Fruit fly (Drosophila melanogaster) whole organism, adult: ENCODE results near the gene CG43401.

Source experiments
- CG11617 ChIP-seq: fragments of 200-800 bp; sonication (Bioruptor generic); optimal IDR thresholded peaks from 2 replicates; lab custom pipeline; 2017; ENCODE audit warnings: mild to moderate bottlenecking, missing biosample characterization, missing genetic modification reagents, missing genetic modification characterization
- CG12768 ChIP-seq: fragments of 200-800 bp; sonication (Bioruptor generic); optimal IDR thresholded peaks from 2 replicates; lab custom pipeline; 2017; ENCODE audit warnings: missing biosample characterization, missing genetic modification characterization, mild to moderate bottlenecking, moderate library complexity, missing genetic modification reagents
- CG14711 ChIP-seq: fragments of 200-800 bp; sonication (Bioruptor generic); optimal IDR thresholded peaks from 2 replicates; lab custom pipeline; 2018; ENCODE audit warnings: missing biosample characterization, mild to moderate bottlenecking, missing genetic modification characterization, moderate library complexity
- CG1620 ChIP-seq: fragments of 200-800 bp; sonication (Bioruptor generic); optimal IDR thresholded peaks from 2 replicates; lab custom pipeline; 2016; ENCODE audit warnings: missing biosample characterization, missing genetic modification characterization
- CG33017 ChIP-seq: fragments of 200-800 bp; sonication (Bioruptor generic); optimal IDR thresholded peaks from 2 replicates; lab custom pipeline; 2018; ENCODE audit warnings: missing biosample characterization, mild to moderate bottlenecking, missing genetic modification characterization, moderate library complexity
- CG5204 ChIP-seq: fragments of 200-800 bp; sonication (Bioruptor generic); optimal IDR thresholded peaks from 2 replicates; lab custom pipeline; 2016; ENCODE audit warnings: missing biosample characterization, missing genetic modification characterization
- CG7045 ChIP-seq: fragments of 200-800 bp; sonication (Bioruptor generic); optimal IDR thresholded peaks from 2 replicates; lab custom pipeline; 2017; ENCODE audit warnings: missing biosample characterization, mild to moderate bottlenecking, missing genetic modification characterization
- CG7101 ChIP-seq: fragments of 200-800 bp; sonication (Bioruptor generic); optimal IDR thresholded peaks from 2 replicates; lab custom pipeline; 2018; ENCODE audit warnings: missing biosample characterization, mild to moderate bottlenecking, missing genetic modification characterization, moderate library complexity
- Clk ChIP-seq: fragments of 200-800 bp; sonication (Bioruptor generic); optimal IDR thresholded peaks from 2 replicates; lab custom pipeline; 2017; ENCODE audit warnings: missing biosample characterization, missing genetic modification characterization
- Crg-1 ChIP-seq: fragments of 200-800 bp; sonication (Bioruptor generic); optimal IDR thresholded peaks from 2 replicates; lab custom pipeline; 2016; ENCODE audit warnings: missing biosample characterization, missing genetic modification characterization
- Hr96 ChIP-seq: fragments of 200-800 bp; sonication (Bioruptor generic); optimal IDR thresholded peaks from 2 replicates; lab custom pipeline; 2016; ENCODE audit warnings: missing biosample characterization, missing genetic modification characterization
- Mnt ChIP-seq: fragments of 200-800 bp; sonication (Bioruptor generic); optimal IDR thresholded peaks from 2 replicates; lab custom pipeline; 2016; ENCODE audit warnings: missing biosample characterization, mild to moderate bottlenecking, missing genetic modification characterization
- bab1 ChIP-seq: fragments of 200-800 bp; sonication (Bioruptor generic); optimal IDR thresholded peaks from 3 replicates; lab custom pipeline; 2019; ENCODE audit warnings: missing biosample characterization, mild to moderate bottlenecking, missing genetic modification characterization, moderate library complexity
- cic ChIP-seq: fragments of 200-800 bp; sonication (Bioruptor generic); optimal IDR thresholded peaks from 2 replicates; lab custom pipeline; 2017; ENCODE audit warnings: missing biosample characterization, mild to moderate bottlenecking, missing genetic modification characterization, moderate library complexity
- cnc ChIP-seq, 2 experiments: fragments of >200 bp; optimal IDR thresholded peaks; 2 replicates each; lab custom pipeline; 2017
- kay ChIP-seq: fragments of 200-800 bp; sonication (Bioruptor generic); peaks from one replicate; lab custom pipeline; 2016; ENCODE audit warnings: missing biosample characterization, missing genetic modification characterization, borderline replicate concordance
- ovo ChIP-seq: fragments of 200-800 bp; sonication (Bioruptor generic); optimal IDR thresholded peaks from 2 replicates; lab custom pipeline; 2016; ENCODE audit warnings: missing biosample characterization, missing genetic modification characterization
- pad ChIP-seq: fragments of 200-800 bp; sonication (Bioruptor generic); optimal IDR thresholded peaks from 3 replicates; lab custom pipeline; 2017; ENCODE audit warnings: missing biosample characterization, missing genetic modification characterization, mild to moderate bottlenecking, moderate library complexity, missing genetic modification reagents
- tj ChIP-seq: fragments of 200-800 bp; sonication (Bioruptor generic); optimal IDR thresholded peaks from 3 replicates; lab custom pipeline; 2017; ENCODE audit warnings: missing biosample characterization, mild to moderate bottlenecking, missing genetic modification characterization, moderate library complexity
- toe ChIP-seq: fragments of 200-800 bp; sonication (Bioruptor generic); optimal IDR thresholded peaks from 2 replicates; lab custom pipeline; 2016; ENCODE audit warnings: missing biosample characterization, missing genetic modification characterization

CG43401 gene

DNA sequence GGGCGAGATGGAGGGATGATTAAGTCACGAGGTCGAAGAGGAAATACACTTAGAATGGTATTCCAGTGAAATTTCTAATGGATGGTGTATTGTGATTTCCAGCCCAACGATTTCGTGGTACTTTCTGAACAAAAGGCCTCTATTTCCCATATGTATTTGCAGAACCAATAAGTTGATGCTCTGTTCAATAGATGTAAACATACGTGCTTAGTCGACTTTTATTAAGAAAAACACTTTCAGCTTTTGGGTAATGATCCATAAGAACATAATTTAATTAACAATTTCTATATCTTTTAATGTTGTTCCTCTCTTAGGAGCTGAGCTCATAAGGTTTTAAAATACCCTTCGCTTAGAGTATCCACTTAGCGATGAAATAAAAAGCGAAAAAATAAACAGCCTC is 22.7 kb upstream of the CG43401 start:
- TF ChIP-seq Clk (GFP tag; lab: Kevin White, UChicago): no peak
- TF ChIP-seq CG5204 (GFP tag; lab: Kevin White, UChicago): no peak
- TF ChIP-seq CG11617 (GFP tag; lab: Kevin White, UChicago): no peak
- no peak for TF ChIP-seq kay (GFP tag; lab: Kevin White, UChicago)

DNA sequence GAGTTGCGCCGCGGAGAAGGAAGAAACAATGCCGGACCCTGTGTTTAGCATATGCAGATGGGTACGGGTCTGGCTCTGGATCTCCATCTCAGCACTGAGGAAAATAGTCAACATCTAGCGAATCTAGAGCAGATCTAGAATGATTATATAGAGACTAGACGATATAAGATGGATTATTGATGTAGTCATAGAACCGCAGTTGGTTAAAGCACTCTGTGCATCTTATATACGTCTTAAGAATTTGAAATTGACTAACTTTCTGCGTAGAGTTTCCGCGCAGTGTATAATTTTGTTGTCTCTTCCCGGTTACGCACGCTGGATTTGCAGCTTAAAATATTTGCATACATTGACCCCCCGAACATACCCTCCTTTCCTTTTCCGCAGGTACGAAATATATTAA is 18.6 kb upstream of the CG43401 start:
- no peak for TF ChIP-seq CG7101 (tag; lab: Kevin White, UChicago)
- TF ChIP-seq Clk (GFP tag; lab: Kevin White, UChicago): no peak
- TF ChIP-seq bab1 (GFP tag; lab: Kevin White, UChicago): no peak
- no peak for TF ChIP-seq ovo (GFP tag; lab: Kevin White, UChicago)
- TF ChIP-seq CG33017 (tag; lab: Kevin White, UChicago): no peak
- no peak for TF ChIP-seq Mnt (GFP tag; lab: Kevin White, UChicago)
- no peak for TF ChIP-seq Hr96 (GFP tag; lab: Kevin White, UChicago)
- TF ChIP-seq CG12768: no peak
- TF ChIP-seq pad (GFP tag; lab: Kevin White, UChicago): no peak
- no peak for TF ChIP-seq CG14711 (tag; lab: Kevin White, UChicago)
- no peak for TF ChIP-seq CG7045 (GFP tag; lab: Kevin White, UChicago)

DNA sequence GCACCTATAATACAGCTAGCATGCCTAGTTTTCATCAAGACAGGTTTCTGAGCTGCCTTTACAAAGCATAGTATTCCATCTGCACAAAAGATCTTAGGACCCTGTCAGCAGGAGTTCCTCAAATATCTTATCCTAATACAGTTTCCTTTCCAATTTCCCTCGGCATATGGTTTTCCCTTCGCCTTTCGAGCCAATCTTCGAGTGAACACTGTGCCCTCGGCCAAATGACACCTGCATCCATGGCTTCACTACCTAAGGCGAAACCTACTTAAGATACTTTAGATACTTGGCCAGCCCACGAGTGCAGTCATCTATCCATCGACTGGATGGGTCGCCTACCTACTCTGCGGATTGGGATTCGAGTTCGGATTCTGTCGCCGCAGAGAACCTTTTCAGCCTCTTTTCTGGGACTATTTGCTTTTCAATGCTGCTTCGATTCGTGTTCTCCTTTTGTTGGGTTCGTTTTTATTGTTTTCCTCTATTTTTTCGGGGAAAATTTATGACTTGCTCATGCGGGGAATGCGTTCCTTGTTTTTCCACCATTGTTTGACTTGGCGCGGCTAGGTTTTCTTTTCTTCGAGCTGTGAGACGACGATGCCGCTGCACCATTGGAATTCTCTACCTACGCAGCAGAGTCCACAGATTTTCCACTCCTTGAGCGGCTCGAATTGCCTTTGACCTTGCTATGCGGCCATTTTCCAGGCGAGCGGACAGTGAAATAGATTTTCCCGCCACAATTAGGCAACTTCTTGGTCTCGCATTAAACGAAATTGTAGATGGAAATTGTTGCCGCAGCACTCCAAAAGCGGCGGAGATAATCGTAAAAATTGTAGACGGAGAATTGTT is 17.3 kb upstream of the CG43401 start:
- TF ChIP-seq tj (GFP tag; lab: Kevin White, UChicago) (no peak), CG14711 (tag; lab: Kevin White, UChicago) (no peak), CG12768 (no peak), cnc (optimal IDR thresholded peaks at IDR 0.05; lab: Kevin White, UChicago) (no peak), toe (GFP tag; lab: Kevin White, UChicago) (no peak), CG5204 (GFP tag; lab: Kevin White, UChicago) (no peak), CG33017 (tag; lab: Kevin White, UChicago) (no peak), ovo (GFP tag; lab: Kevin White, UChicago) (no peak), kay (GFP tag; lab: Kevin White, UChicago) (no peak), Clk (GFP tag; lab: Kevin White, UChicago) (no peak)

DNA sequence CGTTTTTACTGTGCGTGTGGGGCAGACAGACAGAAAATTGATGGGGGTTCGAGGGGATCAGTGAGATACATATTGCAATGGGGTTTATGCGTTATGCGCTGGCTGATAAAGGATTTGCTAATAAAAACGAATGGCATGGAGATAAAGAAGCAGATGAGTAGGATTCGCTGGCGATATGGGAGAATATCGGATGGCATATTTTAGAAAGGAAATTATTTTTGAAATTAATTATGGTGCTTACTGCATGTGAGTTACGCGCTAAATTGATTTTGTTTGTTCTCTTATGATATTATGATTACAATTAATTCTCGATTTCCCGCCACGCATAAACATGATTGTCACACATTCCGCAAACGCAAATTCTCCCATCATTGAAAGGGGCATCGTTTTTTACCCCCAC is 15.6 kb upstream of the CG43401 start:
- TF ChIP-seq CG1620 (GFP tag; lab: Kevin White, UChicago) (no peak), Hr96 (GFP tag; lab: Kevin White, UChicago) (no peak), CG5204 (GFP tag; lab: Kevin White, UChicago) (no peak), Crg-1 (GFP tag; lab: Kevin White, UChicago) (no peak), cnc (optimal IDR thresholded peaks at IDR 0.05; lab: Kevin White, UChicago) (no peak), tj (GFP tag; lab: Kevin White, UChicago) (no peak), bab1 (GFP tag; lab: Kevin White, UChicago) (no peak), CG14711 (tag; lab: Kevin White, UChicago) (no peak), kay (GFP tag; lab: Kevin White, UChicago) (no peak), toe (GFP tag; lab: Kevin White, UChicago) (no peak), Mnt (GFP tag; lab: Kevin White, UChicago) (no peak), CG7045 (GFP tag; lab: Kevin White, UChicago) (no peak), CG11617 (GFP tag; lab: Kevin White, UChicago) (no peak), Clk (GFP tag; lab: Kevin White, UChicago) (no peak)

DNA sequence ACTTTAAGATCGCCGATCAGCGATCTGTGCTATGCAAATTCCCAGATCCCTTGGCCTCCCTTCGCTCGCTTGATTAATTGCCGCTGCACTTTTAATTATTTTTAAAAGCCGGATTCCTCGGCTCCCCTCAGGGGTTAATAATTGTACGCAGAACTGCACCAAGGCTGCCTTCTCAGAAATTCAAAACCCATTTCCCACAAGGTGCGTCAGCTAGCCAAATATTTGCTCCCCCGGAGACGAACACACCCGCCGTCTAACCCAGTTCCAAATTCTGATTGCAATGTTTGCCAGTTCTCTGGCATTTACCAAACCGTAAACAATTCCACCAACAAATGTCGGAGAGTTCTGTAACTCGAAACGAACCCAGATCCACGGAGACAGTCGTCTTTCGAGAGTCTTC is 14.3 kb upstream of the CG43401 start:
- TF ChIP-seq tj (GFP tag; lab: Kevin White, UChicago) (peak; percentile 18), CG1620 (GFP tag; lab: Kevin White, UChicago) (no peak)

DNA sequence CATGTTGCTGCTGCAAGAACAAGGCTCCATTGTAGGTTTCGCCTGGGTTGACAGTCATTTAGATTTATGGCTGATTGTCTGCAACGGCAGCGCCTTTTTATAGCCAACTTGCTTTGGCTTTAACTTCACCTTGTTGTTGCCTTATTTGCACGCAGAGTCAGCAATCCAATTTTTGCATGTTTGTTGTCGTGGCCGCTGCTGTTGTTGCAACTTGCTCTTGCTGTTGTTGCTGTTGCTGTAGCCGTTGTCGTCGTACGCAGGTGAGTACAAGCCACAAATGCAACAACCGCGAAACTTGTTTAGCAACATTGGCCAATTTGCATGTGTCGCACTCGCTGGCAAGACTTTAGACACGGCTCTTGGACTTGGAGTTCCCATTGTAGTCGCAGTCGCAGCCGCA is 12.7 kb upstream of the CG43401 start:
- no peak for TF ChIP-seq CG14711 (tag; lab: Kevin White, UChicago)
- no peak for TF ChIP-seq kay (GFP tag; lab: Kevin White, UChicago)
- TF ChIP-seq CG7101 (tag; lab: Kevin White, UChicago): no peak
- TF ChIP-seq ovo (GFP tag; lab: Kevin White, UChicago): no peak
- no peak for TF ChIP-seq cnc (optimal IDR thresholded peaks at IDR 0.05; lab: Kevin White, UChicago)
- no peak for TF ChIP-seq CG12768
- TF ChIP-seq cic (GFP tag; lab: Kevin White, UChicago): no peak
- no peak for TF ChIP-seq CG5204 (GFP tag; lab: Kevin White, UChicago)
- no peak for TF ChIP-seq pad (GFP tag; lab: Kevin White, UChicago)
- no peak for TF ChIP-seq Clk (GFP tag; lab: Kevin White, UChicago)
- TF ChIP-seq Crg-1 (GFP tag; lab: Kevin White, UChicago): no peak
- no peak for TF ChIP-seq tj (GFP tag; lab: Kevin White, UChicago)
- TF ChIP-seq Hr96 (GFP tag; lab: Kevin White, UChicago): no peak
- no peak for TF ChIP-seq CG11617 (GFP tag; lab: Kevin White, UChicago)
- TF ChIP-seq toe (GFP tag; lab: Kevin White, UChicago): no peak
- TF ChIP-seq CG33017 (tag; lab: Kevin White, UChicago): no peak
- no peak for TF ChIP-seq CG7045 (GFP tag; lab: Kevin White, UChicago)
- TF ChIP-seq bab1 (GFP tag; lab: Kevin White, UChicago): no peak
- no peak for TF ChIP-seq CG1620 (GFP tag; lab: Kevin White, UChicago)
- no peak for TF ChIP-seq Mnt (GFP tag; lab: Kevin White, UChicago)
